Worm (Caenorhabditis elegans) whole organism, L4 larva: Measurements from ENCODE around the gene dao-3.

Source experiments
- F37D6.2 ChIP-seq: sonication (generic microtip); optimal IDR thresholded peaks from 2 replicates; lab custom pipeline; 2016; ENCODE audit warnings: mild to moderate bottlenecking, missing genetic modification characterization, missing compliant biosample characterization
- F44E2.7 ChIP-seq: fragments of 200-800 bp; sonication (Bioruptor generic); IDR thresholded peaks from 2 replicates; pipeline ENCODE4 v2.1.2; 2022; ENCODE audit warnings: missing genetic modification characterization, missing compliant biosample characterization
- R02D3.7 ChIP-seq: fragments of 150-350 bp; sonication (generic microtip); optimal IDR thresholded peaks from 3 replicates; lab custom pipeline; 2014; ENCODE audit warnings: missing biosample characterization, missing genetic modification characterization
- T26A8.4 ChIP-seq: fragments of 200-800 bp; sonication (Bioruptor generic); IDR thresholded peaks from 2 replicates; pipeline ENCODE4 v1.3.6; 2022; ENCODE audit warnings: missing genetic modification characterization, missing compliant biosample characterization
- Y5F2A.4 ChIP-seq: fragments of 200-800 bp; sonication (Bioruptor generic); optimal IDR thresholded peaks from 2 replicates; lab custom pipeline; 2018; ENCODE audit warnings: mild to moderate bottlenecking, missing genetic modification characterization, missing compliant biosample characterization
- ZK337.2 ChIP-seq: fragments of 200-800 bp; sonication (Bioruptor generic); IDR thresholded peaks from 2 replicates; pipeline ENCODE4 v1.3.6; 2022; ENCODE audit warnings: missing genetic modification reagents, missing genetic modification characterization, missing compliant biosample characterization
- ZK546.5 ChIP-seq, 2 experiments: sonication (generic microtip); optimal IDR thresholded peaks; 2 replicates each; lab custom pipeline; 2017; ENCODE audit warnings: missing biosample characterization in 2 of 2, missing genetic modification characterization in 2 of 2
- ama-1 ChIP-seq: fragments of 150-350 bp; optimal IDR thresholded peaks from 2 replicates; lab custom pipeline; 2014; ENCODE audit warnings: inconsistent platforms, mixed read lengths
- arid-1 ChIP-seq: fragments of 200-800 bp; sonication (Bioruptor generic); conservative IDR thresholded peaks from 2 replicates; pipeline ENCODE4 v1.3.6; 2022; ENCODE audit warnings: missing genetic modification reagents, missing genetic modification characterization, missing compliant biosample characterization
- ceh-20 ChIP-seq: fragments of 200-800 bp; sonication (Bioruptor generic); IDR thresholded peaks from 2 replicates; pipeline ENCODE4 v1.3.6; 2022; ENCODE audit warnings: missing genetic modification reagents, missing genetic modification characterization, missing compliant biosample characterization
- ceh-62 ChIP-seq: sonication (generic microtip); optimal IDR thresholded peaks from 2 replicates; lab custom pipeline; 2017; ENCODE audit warnings: missing biosample characterization, missing genetic modification characterization
- daf-12 ChIP-seq: fragments of 150-350 bp; optimal IDR thresholded peaks from 2 replicates; lab custom pipeline; 2014; ENCODE audit warnings: missing biosample characterization, missing genetic modification reagents, missing genetic modification characterization
- daf-16 ChIP-seq, 3 experiments: sonication (generic microtip); optimal IDR thresholded peaks; 2 replicates each; lab custom pipeline; 2016 to 2017; ENCODE audit warnings: missing genetic modification characterization in 3 of 3, missing genetic modification reagents in 3 of 3, mild to moderate bottlenecking in 2 of 3, missing compliant biosample characterization in 2 of 3, missing biosample characterization in 1 of 3, moderate library complexity in 1 of 3
- dmd-6 ChIP-seq: fragments of 200-800 bp; sonication (Bioruptor generic); IDR thresholded peaks from 2 replicates; pipeline ENCODE4 v1.3.6; 2022; ENCODE audit warnings: missing genetic modification reagents, missing genetic modification characterization, missing compliant biosample characterization
- dve-1 ChIP-seq: sonication (generic microtip); optimal IDR thresholded peaks from 2 replicates; lab custom pipeline; 2017; ENCODE audit warnings: antibody characterized with exemption, mild to moderate bottlenecking, missing genetic modification characterization, missing compliant biosample characterization; ENCODE audit not compliant: insufficient read depth
- egl-43 ChIP-seq: fragments of 200-800 bp; sonication (Bioruptor generic); IDR thresholded peaks from 2 replicates; pipeline ENCODE4 v1.3.6; 2022; ENCODE audit warnings: missing genetic modification reagents, missing genetic modification characterization, missing compliant biosample characterization
- fkh-10 ChIP-seq: fragments of 150-350 bp; optimal IDR thresholded peaks from 2 replicates; lab custom pipeline; 2014; ENCODE audit warnings: missing biosample characterization, missing genetic modification reagents, missing genetic modification characterization
- fos-1 ChIP-seq: fragments of 150-350 bp; optimal IDR thresholded peaks from 2 replicates; lab custom pipeline; 2014; ENCODE audit warnings: missing biosample characterization, missing genetic modification characterization
- hlh-11 ChIP-seq: fragments of 200-800 bp; sonication (Bioruptor generic); optimal IDR thresholded peaks from 2 replicates; lab custom pipeline; 2018; ENCODE audit warnings: mild to moderate bottlenecking, missing genetic modification characterization, missing compliant biosample characterization
- hlh-30 ChIP-seq: sonication (generic microtip); optimal IDR thresholded peaks from 2 replicates; lab custom pipeline; 2017; ENCODE audit warnings: antibody characterized with exemption, mild to moderate bottlenecking, missing genetic modification characterization, missing compliant biosample characterization; ENCODE audit not compliant: insufficient read depth
- lin-1 ChIP-seq: fragments of 200-800 bp; sonication (Bioruptor generic); IDR thresholded peaks from 2 replicates; pipeline ENCODE4 v1.3.6; 2022; ENCODE audit warnings: missing genetic modification reagents, missing genetic modification characterization, missing compliant biosample characterization
- lin-13 ChIP-seq: fragments of 150-350 bp; optimal IDR thresholded peaks from 2 replicates; lab custom pipeline; 2014; ENCODE audit warnings: missing biosample characterization, missing genetic modification reagents, missing genetic modification characterization
- lin-39 ChIP-seq: fragments of 150-350 bp; optimal IDR thresholded peaks from 2 replicates; lab custom pipeline; 2014; ENCODE audit warnings: missing biosample characterization, missing genetic modification reagents, missing genetic modification characterization
- lsy-2 ChIP-seq, 2 experiments: fragments of 150-350 bp in 1 of 2; sonication (generic microtip) in 1 of 2; optimal IDR thresholded peaks; 2 replicates each; lab custom pipeline; 2014 to 2017; ENCODE audit warnings: missing biosample characterization in 2 of 2, missing genetic modification characterization in 2 of 2
- mdl-1 ChIP-seq, 2 experiments: fragments of 150-350 bp in 1 of 2; sonication (generic microtip) in 1 of 2; optimal IDR thresholded peaks; 2 replicates each; lab custom pipeline; 2014 to 2017; ENCODE audit warnings: missing biosample characterization in 2 of 2, missing genetic modification characterization in 2 of 2
- mxl-2 ChIP-seq: fragments of 200-800 bp; sonication (Bioruptor generic); conservative IDR thresholded peaks from 2 replicates; pipeline ENCODE4 v1.3.6; 2022; ENCODE audit warnings: missing genetic modification reagents, missing genetic modification characterization, missing compliant biosample characterization
- nhr-102 ChIP-seq: sonication (generic microtip); optimal IDR thresholded peaks from 2 replicates; lab custom pipeline; 2016; ENCODE audit warnings: mild to moderate bottlenecking, missing genetic modification characterization, moderate library complexity, missing compliant biosample characterization
- nhr-11 ChIP-seq: fragments of 150-350 bp; optimal IDR thresholded peaks from 2 replicates; lab custom pipeline; 2014; ENCODE audit warnings: missing biosample characterization, missing genetic modification characterization
- nhr-237 ChIP-seq: sonication (generic microtip); optimal IDR thresholded peaks from 2 replicates; lab custom pipeline; 2017; ENCODE audit warnings: missing biosample characterization, missing genetic modification characterization
- nhr-28 ChIP-seq: fragments of 150-350 bp; optimal IDR thresholded peaks from 2 replicates; lab custom pipeline; 2014; ENCODE audit warnings: missing biosample characterization, missing genetic modification characterization
- nhr-76 ChIP-seq: fragments of 150-350 bp; optimal IDR thresholded peaks from 2 replicates; lab custom pipeline; 2014; ENCODE audit warnings: missing biosample characterization, missing genetic modification characterization
- nhr-77 ChIP-seq: fragments of 150-350 bp; optimal IDR thresholded peaks from 2 replicates; lab custom pipeline; 2014; ENCODE audit warnings: missing biosample characterization, missing genetic modification characterization
- php-3 ChIP-seq: fragments of 200-800 bp; sonication (Bioruptor generic); IDR thresholded peaks from 2 replicates; pipeline ENCODE4 v1.3.6; 2022; ENCODE audit warnings: missing genetic modification reagents, missing genetic modification characterization, missing compliant biosample characterization
- pqm-1 ChIP-seq: sonication (generic microtip); optimal IDR thresholded peaks from 2 replicates; lab custom pipeline; 2017; ENCODE audit warnings: missing biosample characterization, missing genetic modification characterization
- rbr-2 ChIP-seq: sonication (generic microtip); optimal IDR thresholded peaks from 2 replicates; lab custom pipeline; 2016; ENCODE audit warnings: missing genotype, missing genetic modification characterization, missing compliant biosample characterization
- sdz-12 ChIP-seq: fragments of 200-800 bp; sonication (Bioruptor generic); optimal IDR thresholded peaks from 2 replicates; lab custom pipeline; 2018; ENCODE audit warnings: mild to moderate bottlenecking, missing genetic modification characterization, missing compliant biosample characterization
- set-16 ChIP-seq: fragments of 200-800 bp; sonication (Bioruptor generic); IDR thresholded peaks from 2 replicates; pipeline ENCODE4 v1.3.6; 2022; ENCODE audit warnings: missing genetic modification reagents, missing genetic modification characterization, missing compliant biosample characterization
- skn-1 ChIP-seq: fragments of 150-350 bp; optimal IDR thresholded peaks from 2 replicates; lab custom pipeline; 2014; ENCODE audit warnings: missing biosample characterization, missing genetic modification characterization
- tra-1 ChIP-seq: fragments of 200-800 bp; sonication (Bioruptor generic); IDR thresholded peaks from 2 replicates; pipeline ENCODE4 v1.3.6; 2022; ENCODE audit warnings: missing genetic modification reagents, missing genetic modification characterization, missing compliant biosample characterization
- unc-39 ChIP-seq: sonication (generic microtip); optimal IDR thresholded peaks from 2 replicates; lab custom pipeline; 2017; ENCODE audit warnings: missing biosample characterization, missing genetic modification characterization
- vab-7 ChIP-seq: fragments of 200-800 bp; sonication (Bioruptor generic); IDR thresholded peaks from 2 replicates; pipeline ENCODE4 v1.3.6; 2022; ENCODE audit warnings: missing genetic modification reagents, missing genetic modification characterization, missing compliant biosample characterization
- zip-2 ChIP-seq: fragments of 150-350 bp; optimal IDR thresholded peaks from 2 replicates; lab custom pipeline; 2014; ENCODE audit warnings: missing biosample characterization, missing genetic modification characterization
- ztf-11 ChIP-seq: fragments of 150-350 bp; optimal IDR thresholded peaks from 2 replicates; lab custom pipeline; 2014; ENCODE audit warnings: missing biosample characterization, missing genetic modification characterization

dao-3 gene

DNA sequence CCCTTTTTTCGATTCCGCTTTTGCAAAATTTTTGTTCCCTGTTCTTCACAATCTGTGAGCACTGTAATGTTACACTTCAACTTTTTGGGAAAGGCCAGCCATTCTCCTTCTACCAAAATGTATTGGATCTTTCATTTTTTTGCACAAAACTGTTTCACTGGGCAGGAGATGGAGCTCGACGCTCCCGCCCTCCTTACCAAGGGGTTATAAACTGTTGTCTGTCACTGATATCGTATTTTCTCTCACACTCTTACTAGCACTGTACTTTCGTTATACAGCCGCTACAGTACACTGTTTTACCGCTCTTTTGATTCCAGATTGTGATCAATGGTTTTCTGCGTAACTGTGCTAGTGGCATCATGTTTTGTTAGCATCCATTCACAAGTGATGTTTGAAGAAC lies 8.6 kb downstream of the dao-3 start, which contains the start of gene C46F2.1:
Gene C46F2.1, plus strand, starts transcription at position 301 of the 400 bp plus-strand sequence.
- TF ChIP-seq nhr-237 (tag; lab: Kevin White, UChicago), result no peak
- TF ChIP-seq hlh-11, result peak; percentile 9
- no peak for TF ChIP-seq hlh-30 (tag; lab: Kevin White, UChicago)
- TF ChIP-seq lin-1, result no peak
- TF ChIP-seq ztf-11 (tag; lab: Kevin White, UChicago), result no peak
- no peak for TF ChIP-seq daf-16 (GFP tag; optimal IDR thresholded peaks at IDR 0.05; lab: Kevin White, UChicago)
- peak; percentile 30 for TF ChIP-seq daf-16 (tag; optimal IDR thresholded peaks at IDR 0.05; lab: Kevin White, UChicago)
- TF ChIP-seq lin-39 (tag; lab: Kevin White, UChicago), result no peak
- TF ChIP-seq dve-1 (tag; lab: Kevin White, UChicago), result peak; percentile 45
- no peak for TF ChIP-seq lsy-2 (tag; optimal IDR thresholded peaks at IDR 0.05; lab: Kevin White, UChicago)
- TF ChIP-seq set-16, result no peak
- no peak for TF ChIP-seq vab-7 (GFP tag; lab: Robert Waterston, UW)
- no peak for TF ChIP-seq rbr-2 (tag; lab: Kevin White, UChicago)
- no peak for TF ChIP-seq mxl-2
- no peak for TF ChIP-seq sdz-12 (GFP tag; lab: Kevin White, UChicago)
- TF ChIP-seq lin-13 (GFP tag; lab: Kevin White, UChicago), result no peak
- no peak for TF ChIP-seq zip-2 (tag; lab: Kevin White, UChicago)
- no peak for TF ChIP-seq fkh-10 (GFP tag; lab: Kevin White, UChicago)

DNA sequence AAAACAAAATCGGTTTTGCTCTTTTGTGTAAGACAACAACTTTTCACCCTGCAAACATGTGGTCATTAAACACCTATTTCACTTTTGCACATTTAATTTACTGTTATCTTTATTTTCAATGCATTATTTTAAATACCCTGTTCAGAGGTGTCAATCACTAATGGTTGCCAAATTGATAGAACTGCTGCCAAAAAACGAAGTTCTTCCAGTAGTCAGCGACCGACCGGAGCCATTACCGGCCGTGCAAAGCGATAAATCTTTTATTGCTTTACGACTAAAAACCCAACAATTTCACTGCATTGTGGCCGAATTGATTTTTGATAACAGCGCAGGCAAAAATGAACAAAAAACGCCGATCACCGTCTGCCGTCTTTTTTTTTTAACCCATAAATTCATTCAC lies 11.8 kb downstream of the dao-3 start:
- TF ChIP-seq ceh-20 (peak; percentile 72; the same call in 1 of the 2 replicates), ZK337.2 (GFP tag; lab: Robert Waterston, UW) (no peak), vab-7 (GFP tag; lab: Robert Waterston, UW) (no peak), fkh-10 (GFP tag; lab: Kevin White, UChicago) (no peak), mxl-2 (no peak), R02D3.7 (tag; lab: Kevin White, UChicago) (no peak), arid-1 (no peak), lin-1 (no peak), php-3 (GFP tag; lab: Robert Waterston, UW) (peak; percentile 98), daf-16 (GFP tag; optimal IDR thresholded peaks at IDR 0.05; lab: Kevin White, UChicago) (no peak), daf-16 (tag; optimal IDR thresholded peaks at IDR 0.05; lab: Kevin White, UChicago) (peak; percentile 39), tra-1 (GFP tag; lab: Robert Waterston, UW) (peak; percentile 92), F37D6.2 (tag; lab: Kevin White, UChicago) (no peak), dmd-6 (peak; percentile 81), nhr-11 (tag; lab: Kevin White, UChicago) (no peak), nhr-102 (tag; lab: Kevin White, UChicago) (no peak), ama-1 (lab: Kevin White, UChicago) (no peak), nhr-28 (tag; lab: Kevin White, UChicago) (peak; percentile 55), ZK546.5 (tag; optimal IDR thresholded peaks at IDR 0.05; lab: Kevin White, UChicago) (no peak), pqm-1 (peak; percentile 2), F44E2.7 (GFP tag; lab: Robert Waterston, UW) (no peak), unc-39 (tag; lab: Kevin White, UChicago) (no peak), fos-1 (tag; lab: Kevin White, UChicago) (no peak), daf-12 (tag; lab: Kevin White, UChicago) (no peak), egl-43 (GFP tag; lab: Robert Waterston, UW) (no peak), hlh-11 (peak; percentile 65), Y5F2A.4 (GFP tag; lab: Kevin White, UChicago) (no peak), mdl-1 (tag; optimal IDR thresholded peaks at IDR 0.05; lab: Kevin White, UChicago) (no peak), zip-2 (tag; lab: Kevin White, UChicago) (no peak), dve-1 (tag; lab: Kevin White, UChicago) (peak; percentile 65), T26A8.4 (GFP tag; lab: Robert Waterston, UW) (no peak), nhr-77 (tag; lab: Kevin White, UChicago) (no peak), nhr-76 (tag; lab: Kevin White, UChicago) (no peak), skn-1 (tag; lab: Kevin White, UChicago) (no peak), ceh-62 (no peak)
- TF ChIP-seq, all 104 proteins: peak for 9
